Fruit fly (Drosophila melanogaster): Measurements from ENCODE around the gene CG42713.

DNA sequence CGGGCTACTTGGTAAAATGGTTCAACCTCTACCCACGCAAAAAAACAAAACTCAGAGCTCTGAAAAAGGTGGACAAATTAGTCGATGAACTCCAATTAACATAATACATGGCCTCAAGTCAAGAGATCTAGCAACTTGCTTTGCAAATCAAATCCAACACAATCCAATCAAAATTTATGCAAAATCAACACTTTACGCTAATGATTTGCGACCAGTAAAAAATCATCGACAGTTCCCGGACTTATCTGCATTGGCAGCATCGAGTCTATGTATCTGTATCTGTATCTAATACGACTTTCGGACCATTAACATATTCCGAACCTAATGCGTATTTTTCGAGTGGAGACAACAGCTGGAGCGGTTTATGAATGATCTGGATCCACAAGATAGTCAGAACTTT lies 40.2 kb upstream of the CG42713 start:
- no peak for TF ChIP-seq brk (GFP tag; optimal IDR thresholded peaks at IDR 0.05)
- TF ChIP-seq dsf (GFP tag; optimal IDR thresholded peaks at IDR 0.05; ENCODE audit: borderline replicate concordance) = no peak
- TF ChIP-seq jim (GFP tag; optimal IDR thresholded peaks at IDR 0.05) = no peak
- TF ChIP-seq sv (GFP tag; optimal IDR thresholded peaks at IDR 0.05) = no peak
- TF ChIP-seq pan (optimal IDR thresholded peaks at IDR 0.05) = no peak
- no peak for TF ChIP-seq h (GFP tag; optimal IDR thresholded peaks at IDR 0.05)
- TF ChIP-seq N (GFP tag; optimal IDR thresholded peaks at IDR 0.05) = no peak
- no peak for TF ChIP-seq Myc (optimal IDR thresholded peaks at IDR 0.05)
- no peak for TF ChIP-seq Hr78 (GFP tag; optimal IDR thresholded peaks at IDR 0.05)
- no peak for TF ChIP-seq ey (GFP tag; optimal IDR thresholded peaks at IDR 0.05)
- no peak for TF ChIP-seq OdsH (GFP tag; optimal IDR thresholded peaks at IDR 0.05)
- no peak for TF ChIP-seq fru (GFP tag; optimal IDR thresholded peaks at IDR 0.05)
- no peak for TF ChIP-seq HLH106 (tag; optimal IDR thresholded peaks at IDR 0.05)
- no peak for TF ChIP-seq Rel (GFP tag; optimal IDR thresholded peaks at IDR 0.05)
- TF ChIP-seq Rel (tag; optimal IDR thresholded peaks at IDR 0.05) = no peak
